Worm (Caenorhabditis elegans) whole organism, young adult: Measurements from ENCODE around the gene H04M03.11.

Experiments used
- B0019.2 ChIP-seq: fragments of 200-800 bp; sonication (Bioruptor generic); conservative IDR thresholded peaks from 2 replicates; pipeline ENCODE4 v1.3.6; 2022; ENCODE audit warnings: missing genetic modification reagents, missing genetic modification characterization, missing compliant biosample characterization
- F33H1.4 ChIP-seq: fragments of 200-800 bp; sonication (Bioruptor generic); IDR thresholded peaks from 2 replicates; pipeline ENCODE4 v1.3.6; 2022; ENCODE audit warnings: missing genetic modification reagents, missing genetic modification characterization, missing compliant biosample characterization
- F39B2.1 ChIP-seq: fragments of 200-800 bp; sonication (Bioruptor generic); IDR thresholded peaks from 2 replicates; pipeline ENCODE4 v1.3.6; 2022; ENCODE audit warnings: missing genetic modification reagents, missing genetic modification characterization, missing compliant biosample characterization
- F49E8.2 ChIP-seq: sonication (generic microtip); optimal IDR thresholded peaks from 3 replicates; lab custom pipeline; 2017; ENCODE audit warnings: missing genetic modification characterization, mild to moderate bottlenecking, missing compliant biosample characterization, antibody characterized with exemption, moderate library complexity; ENCODE audit not compliant: insufficient read depth
- F55B11.4 ChIP-seq: sonication (generic microtip); optimal IDR thresholded peaks from 2 replicates; lab custom pipeline; 2016; ENCODE audit warnings: missing compliant biosample characterization, missing genetic modification characterization, borderline replicate concordance; ENCODE audit not compliant: insufficient read depth
- F57A8.1 ChIP-seq: fragments of 200-800 bp; sonication (Bioruptor generic); optimal IDR thresholded peaks from 2 replicates; lab custom pipeline; 2018; ENCODE audit warnings: mild to moderate bottlenecking, missing genetic modification characterization, moderate library complexity, missing compliant biosample characterization
- K12H6.12 ChIP-seq: fragments of 200-800 bp; sonication (Bioruptor generic); optimal IDR thresholded peaks from 2 replicates; lab custom pipeline; 2018; ENCODE audit warnings: mild to moderate bottlenecking, missing genetic modification characterization, missing compliant biosample characterization
- Y56A3A.18 ChIP-seq: fragments of 200-800 bp; sonication (Bioruptor generic); IDR thresholded peaks from 2 replicates; pipeline ENCODE4 v1.3.6; 2022; ENCODE audit warnings: missing genetic modification reagents, missing genetic modification characterization, missing compliant biosample characterization
- ZK185.1 ChIP-seq: sonication (generic microtip); optimal IDR thresholded peaks from 2 replicates; lab custom pipeline; 2016; ENCODE audit warnings: mild to moderate bottlenecking, missing genetic modification characterization, missing compliant biosample characterization; ENCODE audit not compliant: poor library complexity, severe bottlenecking
- akir-1 ChIP-seq: fragments of 200-800 bp; sonication (Bioruptor generic); optimal IDR thresholded peaks from 2 replicates; lab custom pipeline; 2018; ENCODE audit warnings: mild to moderate bottlenecking, missing genetic modification characterization, moderate library complexity, missing compliant biosample characterization
- aptf-2 ChIP-seq: fragments of 200-800 bp; sonication (Bioruptor generic); conservative IDR thresholded peaks from 2 replicates; pipeline ENCODE4 v1.3.6; 2022; ENCODE audit warnings: missing genetic modification reagents, missing genetic modification characterization, missing compliant biosample characterization
- aptf-3 ChIP-seq: fragments of 200-800 bp; sonication (Bioruptor generic); IDR thresholded peaks from 2 replicates; pipeline ENCODE4 v1.3.6; 2022; ENCODE audit warnings: missing genetic modification characterization, missing compliant biosample characterization
- attf-3 ChIP-seq: fragments of 200-800 bp; sonication (Bioruptor generic); conservative IDR thresholded peaks from 2 replicates; pipeline ENCODE4 v1.3.6; 2022; ENCODE audit warnings: missing genetic modification reagents, missing genetic modification characterization, missing compliant biosample characterization
- ccch-3 ChIP-seq: fragments of 200-800 bp; sonication (Bioruptor generic); optimal IDR thresholded peaks from 2 replicates; lab custom pipeline; 2018; ENCODE audit warnings: mild to moderate bottlenecking, missing genetic modification characterization, missing compliant biosample characterization
- cebp-1 ChIP-seq, 2 experiments: fragments of 200-800 bp in 1 of 2; sonication (Bioruptor generic) in 1 of 2; sonication (generic microtip) in 1 of 2; IDR thresholded peaks in 1 of 2; optimal IDR thresholded peaks in 1 of 2; 2 replicates each; pipeline versions ENCODE4 v1.3.6 to Lab custom; 2017 to 2022; ENCODE audit warnings: missing compliant biosample characterization in 2 of 2, missing genetic modification characterization in 2 of 2, mild to moderate bottlenecking in 1 of 2, missing genetic modification reagents in 1 of 2, moderate library complexity in 1 of 2
- ceh-100 ChIP-seq: fragments of 200-800 bp; sonication (Bioruptor generic); IDR thresholded peaks from 2 replicates; pipeline ENCODE4 v1.3.6; 2022; ENCODE audit warnings: missing genetic modification reagents, missing genetic modification characterization, missing compliant biosample characterization
- ceh-27 ChIP-seq: fragments of 200-800 bp; sonication (Bioruptor generic); optimal IDR thresholded peaks from 2 replicates; lab custom pipeline; 2018; ENCODE audit warnings: mild to moderate bottlenecking, missing genetic modification characterization, moderate library complexity, missing compliant biosample characterization
- ceh-91 ChIP-seq: fragments of 200-800 bp; sonication (Bioruptor generic); IDR thresholded peaks from 2 replicates; pipeline ENCODE4 v1.3.6; 2022; ENCODE audit warnings: missing genetic modification reagents, missing genetic modification characterization, missing compliant biosample characterization
- dpl-1 ChIP-seq: fragments of 150-350 bp; optimal IDR thresholded peaks from 2 replicates; lab custom pipeline; 2014; ENCODE audit warnings: missing biosample characterization, missing genetic modification reagents, missing genetic modification characterization
- egl-18 ChIP-seq: fragments of 200-800 bp; sonication (Bioruptor generic); IDR thresholded peaks from 2 replicates; pipeline ENCODE4 v1.3.6; 2022; ENCODE audit warnings: missing genetic modification reagents, missing genetic modification characterization, missing compliant biosample characterization
- ets-4 ChIP-seq: fragments of 200-800 bp; sonication (Bioruptor generic); optimal IDR thresholded peaks from 2 replicates; lab custom pipeline; 2018; ENCODE audit warnings: mild to moderate bottlenecking, missing genetic modification characterization, missing compliant biosample characterization
- hlh-26 ChIP-seq: fragments of 200-800 bp; sonication (Bioruptor generic); conservative IDR thresholded peaks from 2 replicates; pipeline ENCODE4 v1.3.6; 2022; ENCODE audit warnings: missing genetic modification reagents, missing genetic modification characterization, missing compliant biosample characterization
- let-526 ChIP-seq: fragments of 200-800 bp; sonication (Bioruptor generic); IDR thresholded peaks from 2 replicates; pipeline ENCODE4 v1.3.6; 2022; ENCODE audit warnings: missing genetic modification reagents, missing genetic modification characterization, missing compliant biosample characterization
- madf-6 ChIP-seq: fragments of 200-800 bp; sonication (Bioruptor generic); IDR thresholded peaks from 2 replicates; pipeline ENCODE4 v1.3.6; 2022; ENCODE audit warnings: missing genetic modification reagents, missing genetic modification characterization, missing compliant biosample characterization
- mel-28 ChIP-seq: sonication (generic microtip); optimal IDR thresholded peaks from 2 replicates; lab custom pipeline; 2016; ENCODE audit warnings: borderline replicate concordance, mild to moderate bottlenecking, missing genetic modification characterization, missing compliant biosample characterization
- nhr-120 ChIP-seq: fragments of 200-800 bp; sonication (Bioruptor generic); IDR thresholded peaks from 2 replicates; pipeline ENCODE4 v1.3.6; 2022; ENCODE audit warnings: missing genetic modification characterization, missing compliant biosample characterization
- pha-4 ChIP-seq: fragments of 150-350 bp; sonication (generic microtip); optimal IDR thresholded peaks from 2 replicates; lab custom pipeline; 2014; ENCODE audit warnings: missing biosample characterization, missing genetic modification reagents, missing genetic modification characterization
- rcor-1 ChIP-seq: fragments of 200-800 bp; sonication (Bioruptor generic); IDR thresholded peaks from 2 replicates; pipeline ENCODE4 v1.3.6; 2022; ENCODE audit warnings: missing genetic modification reagents, missing genetic modification characterization, missing compliant biosample characterization
- repo-1 ChIP-seq: sonication (generic microtip); optimal IDR thresholded peaks from 2 replicates; lab custom pipeline; 2017; ENCODE audit warnings: mild to moderate bottlenecking, missing genetic modification characterization, missing compliant biosample characterization
- sea-2 ChIP-seq: fragments of 200-800 bp; sonication (Bioruptor generic); IDR thresholded peaks from 2 replicates; pipeline ENCODE4 v1.3.6; 2022; ENCODE audit warnings: missing genetic modification characterization, missing compliant biosample characterization
- snpc-3.4 ChIP-seq: sonication (generic microtip); optimal IDR thresholded peaks from 2 replicates; lab custom pipeline; 2017; ENCODE audit warnings: missing genetic modification characterization, mild to moderate bottlenecking, missing compliant biosample characterization, antibody characterized with exemption, moderate library complexity, missing genotype, missing genetic modification reagents
- tbp1 ChIP-seq: fragments of 200-800 bp; sonication (Bioruptor generic); optimal IDR thresholded peaks from 2 replicates; lab custom pipeline; 2018; ENCODE audit warnings: mild to moderate bottlenecking, missing genetic modification characterization, missing compliant biosample characterization
- tbx-9 ChIP-seq: sonication (generic microtip); optimal IDR thresholded peaks from 2 replicates; lab custom pipeline; 2016; ENCODE audit warnings: borderline replicate concordance, missing genetic modification characterization, inconsistent platforms, missing compliant biosample characterization
- unc-130 ChIP-seq: sonication (generic microtip); optimal IDR thresholded peaks from 2 replicates; lab custom pipeline; 2016; ENCODE audit warnings: missing genetic modification reagents, missing genetic modification characterization, missing compliant biosample characterization
- ztf-3 ChIP-seq: fragments of 200-800 bp; sonication (Bioruptor generic); optimal IDR thresholded peaks from 2 replicates; lab custom pipeline; 2018; ENCODE audit warnings: mild to moderate bottlenecking, missing genetic modification characterization, missing compliant biosample characterization
- ztf-6 ChIP-seq: fragments of 200-800 bp; sonication (Bioruptor generic); IDR thresholded peaks from 2 replicates; pipeline ENCODE4 v1.3.6; 2022; ENCODE audit warnings: missing genetic modification reagents, missing genetic modification characterization, missing compliant biosample characterization

Gene H04M03.11

DNA sequence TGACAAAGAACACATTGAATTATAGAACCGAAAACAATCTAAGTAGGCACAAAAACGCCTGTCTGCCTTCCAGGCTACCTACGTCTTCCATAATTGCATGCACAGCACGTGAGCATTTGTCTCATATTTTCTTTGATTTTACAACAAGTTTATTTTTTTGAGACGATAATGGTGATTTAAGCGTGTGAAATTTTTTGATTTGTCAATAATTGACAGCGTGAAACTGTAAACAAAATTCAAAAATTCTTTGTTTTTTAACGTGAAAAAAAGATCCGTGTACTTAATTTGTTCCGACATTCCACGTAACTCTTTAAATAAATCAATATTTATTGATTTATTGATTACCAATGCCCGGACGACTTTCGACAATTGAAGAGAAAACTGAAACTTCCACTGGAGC lies 32.6 kb upstream of the H04M03.11 start, which contains the start of gene dhhc-13:
Gene dhhc-13, plus strand, starts transcription at position 301 of the 400 bp plus-strand sequence.
- TF ChIP-seq Y56A3A.18 (GFP tag; lab: Robert Waterston, UW) (no peak), madf-6 (GFP tag; lab: Robert Waterston, UW) (no peak), hlh-26 (no peak), aptf-2 (GFP tag; lab: Robert Waterston, UW) (no peak), unc-130 (GFP tag; lab: Kevin White, UChicago) (no peak), tbp1 (GFP tag; lab: Kevin White, UChicago) (no peak), cebp-1 (GFP tag; IDR thresholded peaks at IDR 0.05; lab: Robert Waterston, UW) (no peak), cebp-1 (tag; optimal IDR thresholded peaks at IDR 0.05; lab: Kevin White, UChicago) (no peak), K12H6.12 (no peak), attf-3 (GFP tag; lab: Robert Waterston, UW) (no peak), dpl-1 (no peak), egl-18 (GFP tag; lab: Robert Waterston, UW) (no peak), aptf-3 (GFP tag; lab: Robert Waterston, UW) (no peak), tbx-9 (no peak), F57A8.1 (GFP tag; lab: Kevin White, UChicago) (no peak), ZK185.1 (tag; lab: Kevin White, UChicago) (no peak)

DNA sequence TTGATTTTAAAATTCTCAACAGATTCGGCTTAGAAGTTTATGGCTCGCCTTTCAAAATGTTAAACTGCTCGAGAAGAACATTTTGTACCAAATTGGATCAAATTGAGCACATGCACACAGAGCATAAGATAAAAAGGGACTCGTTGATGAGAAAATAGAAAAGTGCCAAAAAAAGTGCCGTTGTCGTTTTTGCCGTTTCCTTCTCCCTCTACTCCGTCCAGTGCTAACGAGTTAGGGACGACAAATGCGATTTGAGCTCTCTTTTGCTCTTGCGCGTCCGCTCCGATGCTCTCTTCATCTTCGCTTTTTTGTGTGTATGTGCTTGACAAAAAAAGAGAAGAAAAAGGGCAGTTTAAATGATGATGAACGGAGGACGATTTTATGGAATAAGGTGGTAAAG lies 30.8 kb upstream of the H04M03.11 start:
- TF ChIP-seq mel-28 (tag; lab: Kevin White, UChicago) (no peak), akir-1 (no peak)
- TF ChIP-seq, all 124 proteins: peak for 0

ce11 chrIV:5903305-5903778 lies 18.9 kb upstream of the H04M03.11 start, which contains the start of gene H04M03.12:
Gene H04M03.12 (minus strand): TSS chrIV:5903355.
- TF ChIP-seq rcor-1 (GFP tag; lab: Robert Waterston, UW) (no peak), ztf-6 (GFP tag; lab: Robert Waterston, UW) (no peak), repo-1 (tag; lab: Kevin White, UChicago) (no peak), ceh-91 (GFP tag; lab: Robert Waterston, UW) (no peak), sea-2 (GFP tag; lab: Robert Waterston, UW) (no peak), F39B2.1 (GFP tag; lab: Robert Waterston, UW) (no peak), let-526 (no peak), ceh-100 (GFP tag; lab: Robert Waterston, UW) (no peak), ets-4 (GFP tag; lab: Kevin White, UChicago) (no peak), B0019.2 (GFP tag; lab: Robert Waterston, UW) (no peak), ceh-27 (GFP tag; lab: Kevin White, UChicago) (no peak), F55B11.4 (tag; lab: Kevin White, UChicago) (no peak), F33H1.4 (GFP tag; lab: Robert Waterston, UW) (no peak)

ce11 chrIV:5902730-5903129 lies 18.3 kb upstream of the H04M03.11 start:
- TF ChIP-seq dpl-1: no peak
- no peak for TF ChIP-seq ccch-3 (GFP tag; lab: Kevin White, UChicago)
- TF ChIP-seq ztf-3: no peak
- TF ChIP-seq F57A8.1 (GFP tag; lab: Kevin White, UChicago): no peak
- TF ChIP-seq snpc-3.4 (tag; lab: Kevin White, UChicago): no peak
- TF ChIP-seq nhr-120 (GFP tag; lab: Robert Waterston, UW): no peak
- TF ChIP-seq F49E8.2: no peak
- no peak for TF ChIP-seq pha-4 (tag; lab: Kevin White, UChicago)
- TF ChIP-seq tbp1 (GFP tag; lab: Kevin White, UChicago): no peak
- no peak for TF ChIP-seq repo-1 (tag; lab: Kevin White, UChicago)
